Worm (Caenorhabditis elegans) whole organism, young adult: ENCODE measurements around the gene Y45F10D.2.
A peak's percentile ranks its signal among the peaks of the same experiment; 100 is the strongest.

Experiments
- C17E4.6 ChIP-seq: fragments of 200-800 bp; sonication (Bioruptor generic); IDR thresholded peaks from 2 replicates; pipeline ENCODE4 v1.3.6; 2022; ENCODE audit warnings: missing genetic modification reagents, missing genetic modification characterization, missing compliant biosample characterization
- F22D6.2 ChIP-seq: sonication (generic microtip); optimal IDR thresholded peaks from 2 replicates; lab custom pipeline; 2016; ENCODE audit warnings: mild to moderate bottlenecking, missing genetic modification characterization, missing compliant biosample characterization
- F23B12.7 ChIP-seq: sonication (generic microtip); optimal IDR thresholded peaks from 2 replicates; lab custom pipeline; 2017; ENCODE audit warnings: missing genetic modification characterization, mild to moderate bottlenecking, missing compliant biosample characterization, antibody characterized with exemption, moderate library complexity; ENCODE audit not compliant: insufficient read depth
- F57A8.1 ChIP-seq: fragments of 200-800 bp; sonication (Bioruptor generic); optimal IDR thresholded peaks from 2 replicates; lab custom pipeline; 2018; ENCODE audit warnings: mild to moderate bottlenecking, missing genetic modification characterization, moderate library complexity, missing compliant biosample characterization
- Y56A3A.18 ChIP-seq: fragments of 200-800 bp; sonication (Bioruptor generic); IDR thresholded peaks from 2 replicates; pipeline ENCODE4 v1.3.6; 2022; ENCODE audit warnings: missing genetic modification reagents, missing genetic modification characterization, missing compliant biosample characterization
- Y67H2A.10 ChIP-seq: fragments of 200-800 bp; sonication (Bioruptor generic); conservative IDR thresholded peaks from 2 replicates; pipeline ENCODE4 v1.3.6; 2022; ENCODE audit warnings: missing genetic modification reagents, missing genetic modification characterization, missing compliant biosample characterization
- akir-1 ChIP-seq: fragments of 200-800 bp; sonication (Bioruptor generic); optimal IDR thresholded peaks from 2 replicates; lab custom pipeline; 2018; ENCODE audit warnings: mild to moderate bottlenecking, missing genetic modification characterization, moderate library complexity, missing compliant biosample characterization
- aptf-2 ChIP-seq: fragments of 200-800 bp; sonication (Bioruptor generic); conservative IDR thresholded peaks from 2 replicates; pipeline ENCODE4 v1.3.6; 2022; ENCODE audit warnings: missing genetic modification reagents, missing genetic modification characterization, missing compliant biosample characterization
- attf-3 ChIP-seq: fragments of 200-800 bp; sonication (Bioruptor generic); conservative IDR thresholded peaks from 2 replicates; pipeline ENCODE4 v1.3.6; 2022; ENCODE audit warnings: missing genetic modification reagents, missing genetic modification characterization, missing compliant biosample characterization
- attf-5 ChIP-seq: fragments of 200-800 bp; sonication (Bioruptor generic); optimal IDR thresholded peaks from 2 replicates; lab custom pipeline; 2018; ENCODE audit warnings: mild to moderate bottlenecking, missing genetic modification characterization, missing compliant biosample characterization
- bed-1 ChIP-seq: fragments of 200-800 bp; sonication (Bioruptor generic); IDR thresholded peaks from 2 replicates; pipeline ENCODE4 v1.3.6; 2022; ENCODE audit warnings: missing genetic modification reagents, missing genetic modification characterization, missing compliant biosample characterization
- ceh-100 ChIP-seq: fragments of 200-800 bp; sonication (Bioruptor generic); IDR thresholded peaks from 2 replicates; pipeline ENCODE4 v1.3.6; 2022; ENCODE audit warnings: missing genetic modification reagents, missing genetic modification characterization, missing compliant biosample characterization
- ceh-91 ChIP-seq: fragments of 200-800 bp; sonication (Bioruptor generic); IDR thresholded peaks from 2 replicates; pipeline ENCODE4 v1.3.6; 2022; ENCODE audit warnings: missing genetic modification reagents, missing genetic modification characterization, missing compliant biosample characterization
- chd-7 ChIP-seq: sonication (generic microtip); optimal IDR thresholded peaks from 2 replicates; lab custom pipeline; 2016; ENCODE audit warnings: mild to moderate bottlenecking, missing genetic modification characterization, moderate library complexity, missing compliant biosample characterization
- die-1 ChIP-seq: sonication (generic microtip); optimal IDR thresholded peaks from 2 replicates; lab custom pipeline; 2016; ENCODE audit warnings: missing genotype, mild to moderate bottlenecking, missing genetic modification characterization, missing compliant biosample characterization
- dox-1 ChIP-seq: fragments of 200-800 bp; sonication (Bioruptor generic); IDR thresholded peaks from 2 replicates; pipeline ENCODE4 v1.3.6; 2022; ENCODE audit warnings: missing genetic modification reagents, missing genetic modification characterization, missing compliant biosample characterization
- dpff-1 ChIP-seq: sonication (generic microtip); optimal IDR thresholded peaks from 2 replicates; lab custom pipeline; 2017; ENCODE audit warnings: mild to moderate bottlenecking, missing genetic modification characterization, missing compliant biosample characterization
- dpl-1 ChIP-seq: fragments of 150-350 bp; optimal IDR thresholded peaks from 2 replicates; lab custom pipeline; 2014; ENCODE audit warnings: missing biosample characterization, missing genetic modification reagents, missing genetic modification characterization
- efl-1 ChIP-seq: fragments of 150-350 bp; optimal IDR thresholded peaks from 2 replicates; lab custom pipeline; 2014; ENCODE audit warnings: missing biosample characterization, missing genetic modification reagents, missing genetic modification characterization
- egl-44 ChIP-seq: fragments of 200-800 bp; sonication (Bioruptor generic); IDR thresholded peaks from 2 replicates; pipeline ENCODE4 v1.3.6; 2022; ENCODE audit warnings: missing genetic modification reagents, missing genetic modification characterization, missing compliant biosample characterization
- ets-4 ChIP-seq: fragments of 200-800 bp; sonication (Bioruptor generic); optimal IDR thresholded peaks from 2 replicates; lab custom pipeline; 2018; ENCODE audit warnings: mild to moderate bottlenecking, missing genetic modification characterization, missing compliant biosample characterization
- fkh-3 ChIP-seq: sonication (generic microtip); optimal IDR thresholded peaks from 2 replicates; lab custom pipeline; 2016; ENCODE audit warnings: mild to moderate bottlenecking, missing genetic modification characterization, missing compliant biosample characterization
- hlh-12 ChIP-seq: sonication (generic microtip); optimal IDR thresholded peaks from 2 replicates; lab custom pipeline; 2016; ENCODE audit warnings: missing genetic modification characterization, missing compliant biosample characterization
- hlh-26 ChIP-seq: fragments of 200-800 bp; sonication (Bioruptor generic); conservative IDR thresholded peaks from 2 replicates; pipeline ENCODE4 v1.3.6; 2022; ENCODE audit warnings: missing genetic modification reagents, missing genetic modification characterization, missing compliant biosample characterization
- hsf-1 ChIP-seq: fragments of 200-800 bp; sonication (Bioruptor generic); IDR thresholded peaks from 2 replicates; pipeline ENCODE4 v1.3.6; 2022; ENCODE audit warnings: missing genetic modification reagents, missing genetic modification characterization, missing compliant biosample characterization
- let-607 ChIP-seq, 2 experiments: fragments of 200-800 bp in 1 of 2; sonication (Bioruptor generic) in 1 of 2; sonication (generic microtip) in 1 of 2; optimal IDR thresholded peaks; 2 replicates each; lab custom pipeline; 2016 to 2018; ENCODE audit warnings: mild to moderate bottlenecking in 2 of 2, missing compliant biosample characterization in 2 of 2, missing genetic modification characterization in 2 of 2, moderate library complexity in 2 of 2, missing genotype in 1 of 2
- lin-54 ChIP-seq: fragments of 200-800 bp; sonication (Bioruptor generic); optimal IDR thresholded peaks from 2 replicates; lab custom pipeline; 2018; ENCODE audit warnings: mild to moderate bottlenecking, missing genetic modification characterization, missing compliant biosample characterization
- lsl-1 ChIP-seq: fragments of 200-800 bp; sonication (Bioruptor generic); optimal IDR thresholded peaks from 2 replicates; lab custom pipeline; 2018; ENCODE audit warnings: mild to moderate bottlenecking, missing genetic modification characterization, moderate library complexity, missing compliant biosample characterization
- mxl-1 ChIP-seq: sonication (generic microtip); optimal IDR thresholded peaks from 2 replicates; lab custom pipeline; 2016; ENCODE audit warnings: missing genetic modification characterization, missing compliant biosample characterization
- nfyb-1 ChIP-seq: fragments of 200-800 bp; sonication (Bioruptor generic); IDR thresholded peaks from 2 replicates; pipeline ENCODE4 v1.3.6; 2022; ENCODE audit warnings: missing genetic modification reagents, missing genetic modification characterization, missing compliant biosample characterization
- rec-8 ChIP-seq, 2 experiments: sonication (generic microtip); optimal IDR thresholded peaks; 2 replicates each; lab custom pipeline; 2016; ENCODE audit warnings: mild to moderate bottlenecking in 2 of 2, missing genetic modification characterization in 2 of 2, missing genetic modification reagents in 2 of 2, missing genotype in 2 of 2, missing biosample characterization in 1 of 2, missing compliant biosample characterization in 1 of 2, moderate library complexity in 1 of 2
- rpc-1 ChIP-seq, 2 experiments: fragments of 150-350 bp in 1 of 2; sonication (generic microtip) in 1 of 2; optimal IDR thresholded peaks; 2 replicates each; lab custom pipeline; 2014 to 2018; ENCODE audit warnings: missing biosample characterization in 1 of 2, missing genetic modification characterization in 1 of 2, missing genetic modification reagents in 1 of 2, missing genotype in 1 of 2
- sdz-38 ChIP-seq: sonication (generic microtip); optimal IDR thresholded peaks from 2 replicates; lab custom pipeline; 2016; ENCODE audit warnings: missing genotype, missing genetic modification characterization, missing compliant biosample characterization
- somi-1 ChIP-seq: fragments of 200-800 bp; sonication (Bioruptor generic); optimal IDR thresholded peaks from 2 replicates; lab custom pipeline; 2018; ENCODE audit warnings: mild to moderate bottlenecking, missing genetic modification characterization, missing compliant biosample characterization
- tbx-9 ChIP-seq: sonication (generic microtip); optimal IDR thresholded peaks from 2 replicates; lab custom pipeline; 2016; ENCODE audit warnings: borderline replicate concordance, missing genetic modification characterization, inconsistent platforms, missing compliant biosample characterization
- unc-130 ChIP-seq: sonication (generic microtip); optimal IDR thresholded peaks from 2 replicates; lab custom pipeline; 2016; ENCODE audit warnings: missing genetic modification reagents, missing genetic modification characterization, missing compliant biosample characterization
- unc-62 ChIP-seq: fragments of 150-350 bp; optimal IDR thresholded peaks from 2 replicates; lab custom pipeline; 2014; ENCODE audit warnings: missing biosample characterization, missing genetic modification reagents, missing genetic modification characterization
- zfh-2 ChIP-seq: fragments of 200-800 bp; sonication (Bioruptor generic); conservative IDR thresholded peaks from 2 replicates; pipeline ENCODE4 v1.3.6; 2022; ENCODE audit warnings: missing genetic modification reagents, missing genetic modification characterization, missing compliant biosample characterization
- ztf-18 ChIP-seq: sonication (generic microtip); optimal IDR thresholded peaks from 2 replicates; lab custom pipeline; 2016; ENCODE audit warnings: missing genotype, mild to moderate bottlenecking, missing genetic modification characterization, missing compliant biosample characterization
- ztf-26 ChIP-seq: sonication (generic microtip); optimal IDR thresholded peaks from 2 replicates; lab custom pipeline; 2017; ENCODE audit warnings: missing genetic modification characterization, missing compliant biosample characterization
- ztf-28 ChIP-seq: fragments of 200-800 bp; sonication (Bioruptor generic); IDR thresholded peaks from 2 replicates; pipeline ENCODE4 v1.3.6; 2022; ENCODE audit warnings: missing genetic modification reagents, missing genetic modification characterization, missing compliant biosample characterization

The Y45F10D.2 gene

ce11 chrIV:13777480-13777879, 3.0 kb upstream of the Y45F10D.2 start, which contains the start of gene rpl-18 (continued):
- TF ChIP-seq egl-44 (no peak), ceh-91 (no peak), F22D6.2 (tag; lab: Kevin White, UChicago) (no peak), aptf-2 (GFP tag; lab: Robert Waterston, UW) (no peak), attf-5 (no peak), chd-7 (tag; lab: Kevin White, UChicago) (no peak), let-607 (tag; optimal IDR thresholded peaks at IDR 0.05; lab: Kevin White, UChicago) (no peak), dox-1 (GFP tag; lab: Robert Waterston, UW) (no peak; the same call in 1 of the 2 replicates), rpc-1 (optimal IDR thresholded peaks at IDR 0.05; lab: Kevin White, UChicago) (no peak), rpc-1 (tag; optimal IDR thresholded peaks at IDR 0.05; lab: Kevin White, UChicago) (no peak), ztf-18 (no peak), ceh-100 (GFP tag; lab: Robert Waterston, UW) (no peak), ztf-26 (tag; lab: Kevin White, UChicago) (no peak), die-1 (no peak), tbx-9 (no peak), rec-8 (tag; optimal IDR thresholded peaks at IDR 0.05; lab: Kevin White, UChicago) (no peak), Y67H2A.10 (GFP tag; lab: Robert Waterston, UW) (no peak), zfh-2 (GFP tag; lab: Robert Waterston, UW) (no peak), somi-1 (GFP tag; lab: Kevin White, UChicago) (no peak), Y56A3A.18 (GFP tag; lab: Robert Waterston, UW) (no peak), efl-1 (GFP tag; lab: Kevin White, UChicago) (peak; percentile 29), unc-62 (GFP tag; lab: Kevin White, UChicago) (no peak), lsl-1 (GFP tag; lab: Kevin White, UChicago) (peak; percentile 28), nfyb-1 (no peak), lin-54 (GFP tag; lab: Kevin White, UChicago) (peak; percentile 40), attf-3 (GFP tag; lab: Robert Waterston, UW) (peak; percentile 97), bed-1 (GFP tag; lab: Robert Waterston, UW) (no peak), hlh-26 (GFP tag; lab: Robert Waterston, UW) (no peak), hlh-12 (no peak), akir-1 (GFP tag; lab: Kevin White, UChicago) (no peak), dpl-1 (GFP tag; lab: Kevin White, UChicago) (no peak), fkh-3 (tag; lab: Kevin White, UChicago) (no peak), F23B12.7 (peak; percentile 73), C17E4.6 (GFP tag; lab: Robert Waterston, UW) (no peak), ztf-28 (GFP tag; lab: Robert Waterston, UW) (no peak), dpff-1 (tag; lab: Kevin White, UChicago) (no peak), unc-130 (GFP tag; lab: Kevin White, UChicago) (no peak), hsf-1 (no peak), ets-4 (GFP tag; lab: Kevin White, UChicago) (no peak), F57A8.1 (GFP tag; lab: Kevin White, UChicago) (no peak), sdz-38 (tag; lab: Kevin White, UChicago) (no peak), mxl-1 (tag; lab: Kevin White, UChicago) (no peak)
